Worm (Caenorhabditis elegans) whole organism, late embryonic: ENCODE data around the gene T27A10.6.

Source experiments
- F13H6.1 ChIP-seq: sonication (generic microtip); optimal IDR thresholded peaks from 2 replicates; lab custom pipeline; 2016; ENCODE audit warnings: missing genetic modification characterization, missing compliant biosample characterization
- ahr-1 ChIP-seq: sonication (generic microtip); optimal IDR thresholded peaks from 2 replicates; lab custom pipeline; 2016; ENCODE audit warnings: missing genetic modification characterization, missing compliant biosample characterization
- ama-1 ChIP-seq: fragments of 150-350 bp; optimal IDR thresholded peaks from 2 replicates; lab custom pipeline; 2014
- ceh-19 ChIP-seq: fragments of 200-800 bp; sonication (Bioruptor generic); optimal IDR thresholded peaks from 2 replicates; lab custom pipeline; 2018; ENCODE audit warnings: mild to moderate bottlenecking, missing genetic modification characterization, missing compliant biosample characterization
- ceh-24 ChIP-seq: sonication (generic microtip); optimal IDR thresholded peaks from 2 replicates; lab custom pipeline; 2016; ENCODE audit warnings: mild to moderate bottlenecking, missing genetic modification characterization, missing compliant biosample characterization
- dve-1 ChIP-seq: sonication (generic microtip); optimal IDR thresholded peaks from 2 replicates; lab custom pipeline; 2017; ENCODE audit warnings: antibody characterized with exemption, mild to moderate bottlenecking, missing genetic modification characterization, missing compliant biosample characterization
- fkh-10 ChIP-seq: fragments of 150-350 bp; optimal IDR thresholded peaks from 2 replicates; lab custom pipeline; 2014; ENCODE audit warnings: missing biosample characterization, missing genetic modification reagents, missing genetic modification characterization
- nfya-1 ChIP-seq: sonication (generic microtip); optimal IDR thresholded peaks from 2 replicates; lab custom pipeline; 2017; ENCODE audit warnings: missing genetic modification characterization, mild to moderate bottlenecking, missing compliant biosample characterization, antibody characterized with exemption, moderate library complexity
- nhr-11 ChIP-seq: fragments of 150-350 bp; optimal IDR thresholded peaks from 2 replicates; lab custom pipeline; 2014; ENCODE audit warnings: missing biosample characterization, missing genetic modification characterization
- odd-2 ChIP-seq: sonication (generic microtip); optimal IDR thresholded peaks from 2 replicates; lab custom pipeline; 2017; ENCODE audit warnings: antibody characterized with exemption, mild to moderate bottlenecking, missing genetic modification characterization, missing compliant biosample characterization
- pqm-1 ChIP-seq: sonication (generic microtip); optimal IDR thresholded peaks from 2 replicates; lab custom pipeline; 2016; ENCODE audit warnings: missing genetic modification characterization, missing compliant biosample characterization
- sdc-2 ChIP-seq: sonication (generic microtip); optimal IDR thresholded peaks from 2 replicates; lab custom pipeline; 2016; ENCODE audit warnings: missing genotype, missing genetic modification characterization, missing compliant biosample characterization
- unc-86 ChIP-seq: sonication (generic microtip); optimal IDR thresholded peaks from 2 replicates; lab custom pipeline; 2016; ENCODE audit warnings: missing genetic modification characterization, missing compliant biosample characterization

- TF ChIP-seq nhr-11 (tag; lab: Kevin White, UChicago) (no peak), pqm-1 (no peak), F13H6.1 (tag; lab: Kevin White, UChicago) (no peak), sdc-2 (tag; lab: Kevin White, UChicago) (no peak), nfya-1 (tag; lab: Kevin White, UChicago) (no peak), ceh-19 (GFP tag; lab: Kevin White, UChicago) (no peak), dve-1 (no peak), ceh-24 (tag; lab: Kevin White, UChicago) (no peak), unc-86 (tag; lab: Kevin White, UChicago) (no peak), ama-1 (lab: Kevin White, UChicago) (no peak), ahr-1 (tag; lab: Kevin White, UChicago) (no peak), odd-2 (tag; lab: Kevin White, UChicago) (no peak), fkh-10 (GFP tag; lab: Kevin White, UChicago) (no peak)
Observed at ce11 chrX:3602622-3603021, 6.5 kb upstream of the T27A10.6 start.
